Fruit fly (Drosophila melanogaster) whole organism, embryonic: ENCODE data around the gene Cdk1.
A peak's percentile ranks its signal among the peaks of the same experiment; 100 is the strongest.

Experiments used
- CG10147 ChIP-seq: fragments of 200-800 bp; sonication (Bioruptor generic); optimal IDR thresholded peaks from 2 replicates; lab custom pipeline; 2019; ENCODE audit warnings: missing biosample characterization, mild to moderate bottlenecking, missing genetic modification characterization, moderate library complexity
- CG10366 ChIP-seq: fragments of 200-800 bp; sonication (Bioruptor generic); IDR thresholded peaks from 2 replicates; pipeline ENCODE4 v1.3.6; 2022; ENCODE audit warnings: missing biosample characterization, missing genetic modification characterization
- CG11695 ChIP-seq: fragments of 200-800 bp; sonication (Bioruptor generic); IDR thresholded peaks from 3 replicates; pipeline ENCODE4 v1.3.6; 2022; ENCODE audit warnings: missing biosample characterization, missing genetic modification characterization
- CG12942 ChIP-seq: fragments of 200-800 bp; sonication (Bioruptor generic); optimal IDR thresholded peaks from 3 replicates; lab custom pipeline; 2016; ENCODE audit warnings: missing biosample characterization, missing genetic modification characterization
- CG13894 ChIP-seq: fragments of 200-800 bp; sonication (Bioruptor generic); optimal IDR thresholded peaks from 3 replicates; lab custom pipeline; 2018; ENCODE audit warnings: missing biosample characterization, mild to moderate bottlenecking, missing genetic modification characterization, moderate library complexity
- CG1603 ChIP-seq: fragments of 200-800 bp; sonication (Bioruptor generic); optimal IDR thresholded peaks from 2 replicates; lab custom pipeline; 2019; ENCODE audit warnings: missing biosample characterization, mild to moderate bottlenecking, missing genetic modification characterization, moderate library complexity
- CG17328 ChIP-seq: fragments of 200-800 bp; sonication (Bioruptor generic); IDR thresholded peaks from 2 replicates; pipeline ENCODE4 v1.3.6; 2022; ENCODE audit warnings: missing biosample characterization, missing genetic modification characterization
- CG2199 ChIP-seq: fragments of 200-800 bp; sonication (Bioruptor generic); IDR thresholded peaks from 3 replicates; pipeline ENCODE4 v1.3.6; 2022; ENCODE audit warnings: missing biosample characterization, missing genetic modification characterization
- CG2889 ChIP-seq: fragments of 200-800 bp; sonication (Bioruptor generic); IDR thresholded peaks from 3 replicates; pipeline ENCODE4 v1.3.6; 2022; ENCODE audit warnings: missing biosample characterization, missing genetic modification characterization
- CG31224 ChIP-seq: fragments of 200-800 bp; sonication (Bioruptor generic); IDR thresholded peaks from 2 replicates; pipeline ENCODE4 v1.3.6; 2022; ENCODE audit warnings: missing biosample characterization, missing genetic modification characterization
- CG4360 ChIP-seq: fragments of 200-800 bp; sonication (Bioruptor generic); IDR thresholded peaks from 2 replicates; pipeline ENCODE4 v1.3.6; 2022; ENCODE audit warnings: missing biosample characterization, missing genetic modification characterization
- CG6813 ChIP-seq: fragments of 200-800 bp; sonication (Bioruptor generic); optimal IDR thresholded peaks from 2 replicates; lab custom pipeline; 2017; ENCODE audit warnings: missing biosample characterization, missing genetic modification characterization, mild to moderate bottlenecking, moderate library complexity, missing genetic modification reagents
- Chrac-16 ChIP-seq: fragments of 200-800 bp; sonication (Bioruptor generic); optimal IDR thresholded peaks from 3 replicates; lab custom pipeline; 2016; ENCODE audit warnings: missing biosample characterization, missing genetic modification characterization
- E2f1 ChIP-seq: fragments of 200-800 bp; sonication (Bioruptor generic); IDR thresholded peaks from 2 replicates; pipeline ENCODE4 v1.3.6; 2022; ENCODE audit warnings: missing biosample characterization, missing genetic modification characterization
- HHEX ChIP-seq: fragments of 200-800 bp; sonication (Bioruptor generic); optimal IDR thresholded peaks from 3 replicates; lab custom pipeline; 2017; ENCODE audit warnings: missing biosample characterization, mild to moderate bottlenecking, missing genetic modification characterization, missing genetic modification reagents
- HLH3B ChIP-seq: fragments of 200-800 bp; sonication (Bioruptor generic); IDR thresholded peaks from 2 replicates; pipeline ENCODE4 v1.3.6; 2022; ENCODE audit warnings: missing biosample characterization, missing genetic modification characterization
- Jarid2 ChIP-seq: fragments of 200-800 bp; sonication (Bioruptor generic); optimal IDR thresholded peaks from 3 replicates; lab custom pipeline; 2017; ENCODE audit warnings: mild to moderate bottlenecking, missing biosample characterization, missing genetic modification reagents, missing genetic modification characterization
- Lhr ChIP-seq: fragments of 200-800 bp; sonication (Bioruptor generic); optimal IDR thresholded peaks from 3 replicates; lab custom pipeline; 2017; ENCODE audit warnings: mild to moderate bottlenecking, missing biosample characterization, missing genetic modification reagents, missing genetic modification characterization
- Lim3 ChIP-seq: fragments of 200-800 bp; sonication (Bioruptor generic); IDR thresholded peaks from 2 replicates; pipeline ENCODE4 v1.3.6; 2022; ENCODE audit warnings: missing biosample characterization, missing genetic modification characterization
- Nf-YC ChIP-seq: fragments of 200-800 bp; optimal IDR thresholded peaks from 3 replicates; lab custom pipeline; 2019; ENCODE audit warnings: missing biosample characterization, mild to moderate bottlenecking, missing genetic modification characterization, moderate library complexity
- Optix ChIP-seq: fragments of 200-800 bp; sonication (Bioruptor generic); IDR thresholded peaks from 3 replicates; pipeline ENCODE4 v1.3.6; 2022; ENCODE audit warnings: missing biosample characterization, missing genetic modification characterization
- PHDP ChIP-seq: fragments of 200-800 bp; sonication (Bioruptor generic); optimal IDR thresholded peaks from 3 replicates; lab custom pipeline; 2018; ENCODE audit warnings: missing biosample characterization, mild to moderate bottlenecking, missing genetic modification characterization, moderate library complexity
- Sry-β ChIP-seq: fragments of 200-800 bp; sonication (Bioruptor generic); optimal IDR thresholded peaks from 2 replicates; lab custom pipeline; 2018; ENCODE audit warnings: missing biosample characterization, mild to moderate bottlenecking, missing genetic modification characterization, moderate library complexity
- Tbp ChIP-seq: fragments of >200 bp; optimal IDR thresholded peaks from 2 replicates; lab custom pipeline; 2018; ENCODE audit warnings: missing biosample characterization, missing genetic modification characterization
- ac ChIP-seq: fragments of 200-800 bp; sonication (Bioruptor generic); optimal IDR thresholded peaks from 3 replicates; lab custom pipeline; 2017; ENCODE audit warnings: missing biosample characterization, mild to moderate bottlenecking, missing genetic modification characterization
- ap ChIP-seq: fragments of 200-800 bp; sonication (Bioruptor generic); IDR thresholded peaks from 2 replicates; pipeline ENCODE4 v1.3.6; 2022; ENCODE audit warnings: missing biosample characterization, missing genetic modification characterization
- btn ChIP-seq: fragments of 200-800 bp; sonication (Bioruptor generic); optimal IDR thresholded peaks from 2 replicates; lab custom pipeline; 2016; ENCODE audit warnings: missing biosample characterization, missing genetic modification characterization
- croc ChIP-seq: fragments of 200-800 bp; sonication (Bioruptor generic); conservative IDR thresholded peaks from 3 replicates; pipeline ENCODE4 v1.3.6; 2022; ENCODE audit warnings: missing biosample characterization, missing genetic modification characterization
- cwo ChIP-seq: fragments of 200-800 bp; sonication (Bioruptor generic); optimal IDR thresholded peaks from 3 replicates; lab custom pipeline; 2017; ENCODE audit warnings: missing biosample characterization, missing genetic modification characterization, mild to moderate bottlenecking, moderate library complexity, missing genetic modification reagents
- dimm ChIP-seq: fragments of 200-800 bp; sonication (Bioruptor generic); IDR thresholded peaks from 2 replicates; pipeline ENCODE4 v1.3.6; 2022; ENCODE audit warnings: missing biosample characterization, missing genetic modification characterization
- dpn ChIP-seq, 2 experiments: fragments of 200-800 bp; sonication (Bioruptor generic); optimal IDR thresholded peaks; 3 replicates each; lab custom pipeline; 2016; ENCODE audit warnings: missing biosample characterization in 2 of 2, missing genetic modification characterization in 2 of 2
- emc ChIP-seq: fragments of 200-800 bp; sonication (Bioruptor generic); optimal IDR thresholded peaks from 2 replicates; lab custom pipeline; 2016; ENCODE audit warnings: missing biosample characterization, missing genetic modification characterization
- gce ChIP-seq: fragments of 200-800 bp; sonication (Bioruptor generic); IDR thresholded peaks from 3 replicates; pipeline ENCODE4 v1.3.6; 2022; ENCODE audit warnings: missing biosample characterization, missing genetic modification characterization
- gcm ChIP-seq: fragments of 200-800 bp; sonication (Bioruptor generic); optimal IDR thresholded peaks from 2 replicates; lab custom pipeline; 2019; ENCODE audit warnings: missing biosample characterization, mild to moderate bottlenecking, missing genetic modification characterization, moderate library complexity
- gsb ChIP-seq: fragments of 200-800 bp; sonication (Bioruptor generic); IDR thresholded peaks from 2 replicates; pipeline ENCODE4 v1.3.6; 2022; ENCODE audit warnings: missing biosample characterization, missing genetic modification characterization
- her ChIP-seq: fragments of 200-800 bp; sonication (Bioruptor generic); optimal IDR thresholded peaks from 2 replicates; lab custom pipeline; 2016; ENCODE audit warnings: missing biosample characterization, missing genetic modification characterization
- insv ChIP-seq, 2 experiments: fragments of 200-800 bp; sonication (Bioruptor generic); optimal IDR thresholded peaks; 3 replicates each; lab custom pipeline; 2016 to 2018; ENCODE audit warnings: missing biosample characterization in 2 of 2, missing genetic modification characterization in 2 of 2
- lilli ChIP-seq: fragments of 200-800 bp; sonication (Bioruptor generic); optimal IDR thresholded peaks from 3 replicates; lab custom pipeline; 2016; ENCODE audit warnings: missing biosample characterization, missing genetic modification characterization
- mld ChIP-seq: fragments of 200-800 bp; sonication (Bioruptor generic); IDR thresholded peaks from 3 replicates; pipeline ENCODE4 v1.3.6; 2022; ENCODE audit warnings: missing biosample characterization, missing genetic modification characterization; ENCODE audit not compliant: partially characterized antibody
- nerfin-2 ChIP-seq: fragments of 200-800 bp; sonication (Bioruptor generic); IDR thresholded peaks from 2 replicates; pipeline ENCODE4 v1.3.6; 2022; ENCODE audit warnings: missing biosample characterization, missing genetic modification characterization; ENCODE audit not compliant: partially characterized antibody
- odd ChIP-seq: fragments of 200-800 bp; sonication (Bioruptor generic); optimal IDR thresholded peaks from 2 replicates; lab custom pipeline; 2017; ENCODE audit warnings: missing biosample characterization, mild to moderate bottlenecking, missing genetic modification characterization
- pan ChIP-seq, 4 experiments: fragments of >200 bp in 3 of 4; fragments of 200-800 bp in 1 of 4; sonication (Bioruptor generic) in 1 of 4; optimal IDR thresholded peaks in 3 of 4; IDR thresholded peaks in 1 of 4; 2 replicates each; pipeline versions ENCODE4 v1.3.6 to Lab custom; 2017 to 2022; ENCODE audit warnings: missing biosample characterization in 2 of 4, missing genetic modification characterization in 2 of 4, mixed read lengths in 1 of 4
- pita ChIP-seq: fragments of 200-800 bp; sonication (Bioruptor generic); optimal IDR thresholded peaks from 2 replicates; lab custom pipeline; 2017; ENCODE audit warnings: missing biosample characterization, mild to moderate bottlenecking, missing genetic modification characterization
- sisA ChIP-seq: fragments of 200-800 bp; sonication (Bioruptor generic); IDR thresholded peaks from 2 replicates; pipeline ENCODE4 v1.3.6; 2022; ENCODE audit warnings: missing biosample characterization, missing genetic modification characterization
- slbo ChIP-seq: fragments of 200-800 bp; sonication (Bioruptor generic); IDR thresholded peaks from 2 replicates; pipeline ENCODE4 v1.3.6; 2022; ENCODE audit warnings: missing biosample characterization, missing genetic modification characterization
- slou ChIP-seq: fragments of 200-800 bp; sonication (Bioruptor generic); optimal IDR thresholded peaks from 3 replicates; lab custom pipeline; 2016; ENCODE audit warnings: missing biosample characterization, missing genetic modification characterization
- tio ChIP-seq: fragments of 200-800 bp; sonication (Bioruptor generic); optimal IDR thresholded peaks from 2 replicates; lab custom pipeline; 2017; ENCODE audit warnings: missing biosample characterization, missing genetic modification characterization, inconsistent platforms
- trem ChIP-seq: fragments of 200-800 bp; optimal IDR thresholded peaks from 3 replicates; lab custom pipeline; 2019; ENCODE audit warnings: missing biosample characterization, mild to moderate bottlenecking, missing genetic modification characterization, moderate library complexity
- vvl ChIP-seq: fragments of 200-800 bp; sonication (Bioruptor generic); IDR thresholded peaks from 2 replicates; pipeline ENCODE4 v1.3.6; 2022; ENCODE audit warnings: missing biosample characterization, missing genetic modification characterization
- wek ChIP-seq: fragments of 200-800 bp; sonication (Bioruptor generic); optimal IDR thresholded peaks from 3 replicates; lab custom pipeline; 2018; ENCODE audit warnings: missing biosample characterization, mild to moderate bottlenecking, missing genetic modification characterization, moderate library complexity
- z ChIP-seq: fragments of 200-800 bp; sonication (Bioruptor generic); IDR thresholded peaks from 3 replicates; pipeline ENCODE4 v1.3.6; 2022; ENCODE audit warnings: missing biosample characterization, missing genetic modification characterization

The Cdk1 gene

dm6 chr2L:10366525-10366924 is 19.5 kb downstream of the Cdk1 start, which contains the start of gene CG5056 (continued):
- TF ChIP-seq Lhr (GFP tag; lab: Kevin White, UChicago), result peak; percentile 54
- no peak for TF ChIP-seq HHEX
- peak; percentile 53 for TF ChIP-seq Nf-YC
- TF ChIP-seq pita, result no peak
- TF ChIP-seq insv (GFP tag; optimal IDR thresholded peaks at IDR 0.05; lab: Kevin White, UChicago), result no peak
- TF ChIP-seq croc (GFP tag; lab: Robert Waterston, UW), result no peak
- no peak for TF ChIP-seq tio (GFP tag; lab: Kevin White, UChicago)
- TF ChIP-seq CG10366 (GFP tag; lab: Robert Waterston, UW), result no peak
- no peak for TF ChIP-seq Tbp (GFP tag; lab: Kevin White, UChicago)
- TF ChIP-seq vvl (GFP tag; lab: Robert Waterston, UW), result 0 out of 2 replicates have a peak, but pooled peaks have one; percentile 28
- no peak for TF ChIP-seq emc (GFP tag; lab: Kevin White, UChicago)
- peak; percentile 43; the same call in 1 of the 2 replicates for TF ChIP-seq slbo (GFP tag; lab: Robert Waterston, UW)
- TF ChIP-seq z, result no peak
- TF ChIP-seq CG12942, result no peak
- TF ChIP-seq btn (GFP tag; lab: Kevin White, UChicago), result no peak
- TF ChIP-seq PHDP (tag; lab: Kevin White, UChicago), result peak; percentile 18
- TF ChIP-seq sisA (GFP tag; lab: Robert Waterston, UW), result no peak
- TF ChIP-seq wek (GFP tag; lab: Kevin White, UChicago), result no peak
- no peak for TF ChIP-seq CG4360 (GFP tag; lab: Robert Waterston, UW)
- no peak for TF ChIP-seq Jarid2 (GFP tag; lab: Kevin White, UChicago)
- no peak for TF ChIP-seq E2f1
- no peak for TF ChIP-seq CG17328 (GFP tag; lab: Robert Waterston, UW)
- TF ChIP-seq trem (tag; lab: Kevin White, UChicago), result peak; percentile 69
- TF ChIP-seq mld, result no peak
- TF ChIP-seq Sry-β (GFP tag; lab: Kevin White, UChicago), result peak; percentile 50
- no peak for TF ChIP-seq Chrac-16
- TF ChIP-seq CG11695 (GFP tag; lab: Robert Waterston, UW), result no peak
- peak; percentile 48 for TF ChIP-seq CG10147 (GFP tag; lab: Kevin White, UChicago)
- TF ChIP-seq nerfin-2 (GFP tag; lab: Robert Waterston, UW), result no peak
- no peak for TF ChIP-seq lilli (GFP tag; lab: Kevin White, UChicago)
- no peak for TF ChIP-seq CG31224 (GFP tag; lab: Robert Waterston, UW)
- no peak for TF ChIP-seq cwo (GFP tag; lab: Kevin White, UChicago)
- no peak for TF ChIP-seq CG13894 (tag; lab: Kevin White, UChicago)
- peak; percentile 27 for TF ChIP-seq slou (GFP tag; lab: Kevin White, UChicago)
- peak in 1 of 2 experiments; percentile 31 for TF ChIP-seq dpn (GFP tag; optimal IDR thresholded peaks at IDR 0.05; lab: Kevin White, UChicago)
- TF ChIP-seq Lim3 (GFP tag; lab: Robert Waterston, UW), result no peak
- TF ChIP-seq CG6813 (GFP tag; lab: Kevin White, UChicago), result no peak
- TF ChIP-seq Optix (GFP tag; lab: Robert Waterston, UW), result no peak
- TF ChIP-seq gsb (GFP tag; lab: Robert Waterston, UW), result no peak
- no peak for TF ChIP-seq dimm (GFP tag; lab: Robert Waterston, UW)
- TF ChIP-seq CG1603 (tag; lab: Kevin White, UChicago), result peak; percentile 100
- no peak for TF ChIP-seq odd (GFP tag; lab: Kevin White, UChicago)
- no peak for TF ChIP-seq gcm
- TF ChIP-seq her, result peak; percentile 95
- TF ChIP-seq CG2889 (GFP tag; lab: Robert Waterston, UW), result no peak
- TF ChIP-seq HLH3B (GFP tag; lab: Robert Waterston, UW), result no peak
- no peak for TF ChIP-seq CG2199 (GFP tag; lab: Robert Waterston, UW)
- TF ChIP-seq ac (GFP tag; lab: Kevin White, UChicago), result no peak
- no peak for TF ChIP-seq pan (optimal IDR thresholded peaks at IDR 0.05; lab: Kevin White, UChicago)
- TF ChIP-seq pan (GFP tag; optimal IDR thresholded peaks at IDR 0.05 in 1 of 2, IDR thresholded peaks at IDR 0.05 in 1 of 2), result no peak
- no peak for TF ChIP-seq gce
- no peak for TF ChIP-seq ap (GFP tag; lab: Robert Waterston, UW)
